Worm (Caenorhabditis elegans) whole organism, L1 larva: ENCODE data around the gene glo-4.

Source experiments
- elt-3 ChIP-seq, 6 experiments: fragments of 150-350 bp in 1 of 6; sonication (generic microtip); optimal IDR thresholded peaks; 2 replicates each; lab custom pipeline; 2017 to 2018; ENCODE audit warnings: missing biosample characterization in 6 of 6, missing genetic modification characterization in 6 of 6, inconsistent platforms in 1 of 6
- jun-1 ChIP-seq: fragments of 150-350 bp; optimal IDR thresholded peaks from 2 replicates; lab custom pipeline; 2014; ENCODE audit warnings: missing biosample characterization, missing genetic modification reagents, missing genetic modification characterization
- nhr-47 ChIP-seq: sonication (generic microtip); optimal IDR thresholded peaks from 2 replicates; lab custom pipeline; 2016; ENCODE audit warnings: mild to moderate bottlenecking, missing genetic modification characterization, moderate library complexity, missing compliant biosample characterization
- nhr-77 ChIP-seq: fragments of 150-350 bp; optimal IDR thresholded peaks from 2 replicates; lab custom pipeline; 2014; ENCODE audit warnings: missing biosample characterization, missing genetic modification characterization
- nhr-90 ChIP-seq: sonication (generic microtip); optimal IDR thresholded peaks from 2 replicates; lab custom pipeline; 2016; ENCODE audit warnings: mild to moderate bottlenecking, missing genetic modification characterization, missing compliant biosample characterization; ENCODE audit not compliant: poor library complexity
- unc-62 ChIP-seq: fragments of 150-350 bp; optimal IDR thresholded peaks from 2 replicates; lab custom pipeline; 2014; ENCODE audit warnings: missing biosample characterization, missing genetic modification reagents, missing genetic modification characterization
- ztf-11 ChIP-seq, 2 experiments: sonication (generic microtip); optimal IDR thresholded peaks; 2 replicates each; lab custom pipeline; 2016 to 2017; ENCODE audit warnings: missing genetic modification characterization in 2 of 2, missing biosample characterization in 1 of 2, missing compliant biosample characterization in 1 of 2

DNA sequence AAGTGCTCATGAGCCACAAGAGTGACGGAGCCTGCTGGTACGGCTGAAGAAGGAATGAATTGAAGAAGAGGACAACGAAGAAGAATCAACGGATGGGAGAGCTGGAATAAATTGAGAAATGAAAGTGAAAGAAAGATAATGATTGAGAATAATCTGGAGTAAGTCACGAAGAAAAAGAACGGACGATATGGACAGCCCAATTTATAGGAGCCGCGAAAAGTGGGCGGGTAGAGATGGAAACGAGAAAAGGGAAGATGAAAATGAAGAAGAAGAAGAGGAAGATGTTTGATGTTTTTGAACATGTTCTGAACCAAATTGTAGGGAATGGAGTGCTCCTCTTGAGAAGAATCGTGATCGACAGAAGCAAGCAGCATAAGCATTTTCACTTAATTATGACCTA lies 23.4 kb upstream of the glo-4 start, which contains the start of gene slc-17.7:
- TF ChIP-seq jun-1 (tag; lab: Kevin White, UChicago) (no peak), nhr-77 (no peak), ztf-11 (tag; optimal IDR thresholded peaks at IDR 0.05; lab: Kevin White, UChicago) (no peak), nhr-47 (no peak), nhr-90 (no peak), elt-3 (tag; optimal IDR thresholded peaks at IDR 0.05; lab: Kevin White, UChicago) (no peak), unc-62 (GFP tag; lab: Kevin White, UChicago) (no peak)
